Fruit fly (Drosophila melanogaster) whole organism, adult: ENCODE results near the gene Jhbp3.

Experiments
- CG14711 ChIP-seq: fragments of 200-800 bp; sonication (Bioruptor generic); optimal IDR thresholded peaks from 2 replicates; lab custom pipeline; 2018; ENCODE audit warnings: missing biosample characterization, mild to moderate bottlenecking, missing genetic modification characterization, moderate library complexity
- CG33017 ChIP-seq: fragments of 200-800 bp; sonication (Bioruptor generic); optimal IDR thresholded peaks from 2 replicates; lab custom pipeline; 2018; ENCODE audit warnings: missing biosample characterization, mild to moderate bottlenecking, missing genetic modification characterization, moderate library complexity
- pad ChIP-seq: fragments of 200-800 bp; sonication (Bioruptor generic); optimal IDR thresholded peaks from 3 replicates; lab custom pipeline; 2017; ENCODE audit warnings: missing biosample characterization, missing genetic modification characterization, mild to moderate bottlenecking, moderate library complexity, missing genetic modification reagents

- TF ChIP-seq pad (GFP tag; lab: Kevin White, UChicago) (no peak), CG33017 (tag; lab: Kevin White, UChicago) (no peak), CG14711 (peak; percentile 29)
Measured at dm6 chr3R:4952571-4952929, 2.5 kb downstream of the Jhbp3 start, which contains the start of gene Ubc6.
